Fruit fly (Drosophila melanogaster) whole organism, embryonic: Measurements from ENCODE around the gene CG32280.

ENCODE experiments used
- Ada2b ChIP-seq: fragments of 200-800 bp; sonication (Bioruptor generic); IDR thresholded peaks from 2 replicates; pipeline ENCODE4 v1.3.6; 2022; ENCODE audit warnings: missing biosample characterization, missing genetic modification characterization
- Atf-2 ChIP-seq: fragments of 200-800 bp; sonication (Bioruptor generic); optimal IDR thresholded peaks from 2 replicates; lab custom pipeline; 2016; ENCODE audit warnings: missing biosample characterization, missing genetic modification characterization
- Awh ChIP-seq: fragments of 200-800 bp; sonication (Bioruptor generic); IDR thresholded peaks from 2 replicates; pipeline ENCODE4, ENCODE4 v1.3.6; 2022; ENCODE audit warnings: missing biosample characterization, missing genetic modification characterization
- CG10274 ChIP-seq: fragments of 200-800 bp; sonication (Bioruptor generic); optimal IDR thresholded peaks from 3 replicates; lab custom pipeline; 2017; ENCODE audit warnings: missing biosample characterization, mild to moderate bottlenecking, missing genetic modification characterization
- CG10959 ChIP-seq: fragments of 200-800 bp; sonication (Bioruptor generic); IDR thresholded peaks from 2 replicates; pipeline ENCODE4 v1.3.6; 2022; ENCODE audit warnings: missing biosample characterization, missing genetic modification characterization
- CG12942 ChIP-seq: fragments of 200-800 bp; sonication (Bioruptor generic); optimal IDR thresholded peaks from 3 replicates; lab custom pipeline; 2016; ENCODE audit warnings: missing biosample characterization, missing genetic modification characterization
- CG13624 ChIP-seq: fragments of 200-800 bp; sonication (Bioruptor generic); optimal IDR thresholded peaks from 2 replicates; lab custom pipeline; 2016; ENCODE audit warnings: missing biosample characterization, missing genetic modification characterization
- CG1529 ChIP-seq: fragments of 200-800 bp; sonication (Bioruptor generic); optimal IDR thresholded peaks from 3 replicates; lab custom pipeline; 2018; ENCODE audit warnings: missing biosample characterization, missing genetic modification characterization
- CG1647 ChIP-seq: fragments of 200-800 bp; sonication (Bioruptor generic); optimal IDR thresholded peaks from 3 replicates; lab custom pipeline; 2016; ENCODE audit warnings: missing biosample characterization, missing genetic modification characterization
- CG17385 ChIP-seq: fragments of 200-800 bp; sonication (Bioruptor generic); optimal IDR thresholded peaks from 3 replicates; lab custom pipeline; 2018; ENCODE audit warnings: missing biosample characterization, mild to moderate bottlenecking, missing genetic modification characterization
- CG17912 ChIP-seq: fragments of 200-800 bp; sonication (Bioruptor generic); optimal IDR thresholded peaks from 2 replicates; lab custom pipeline; 2018; ENCODE audit warnings: missing biosample characterization, mild to moderate bottlenecking, missing genetic modification characterization
- CG1792 ChIP-seq: fragments of 200-800 bp; sonication (Bioruptor generic); optimal IDR thresholded peaks from 2 replicates; lab custom pipeline; 2016; ENCODE audit warnings: missing biosample characterization, missing genetic modification characterization
- CG1832 ChIP-seq: fragments of 200-800 bp; sonication (Bioruptor generic); optimal IDR thresholded peaks from 2 replicates; lab custom pipeline; 2017; ENCODE audit warnings: missing biosample characterization, mild to moderate bottlenecking, missing genetic modification characterization, inconsistent platforms
- CG18764 ChIP-seq: fragments of 200-800 bp; sonication (Bioruptor generic); optimal IDR thresholded peaks from 3 replicates; lab custom pipeline; 2016; ENCODE audit warnings: missing biosample characterization, missing genetic modification characterization
- CG2202 ChIP-seq: fragments of 200-800 bp; sonication (Bioruptor generic); optimal IDR thresholded peaks from 2 replicates; lab custom pipeline; 2018; ENCODE audit warnings: missing biosample characterization, mild to moderate bottlenecking, missing genetic modification characterization
- CG33557 ChIP-seq: fragments of 200-800 bp; sonication (Bioruptor generic); optimal IDR thresholded peaks from 2 replicates; lab custom pipeline; 2019; ENCODE audit warnings: missing biosample characterization, mild to moderate bottlenecking, missing genetic modification characterization, moderate library complexity
- CG4707 ChIP-seq: fragments of 200-800 bp; sonication (Bioruptor generic); optimal IDR thresholded peaks from 2 replicates; lab custom pipeline; 2018; ENCODE audit warnings: missing biosample characterization, mild to moderate bottlenecking, missing genetic modification characterization, moderate library complexity
- CG7271 ChIP-seq: fragments of 200-800 bp; sonication (Bioruptor generic); optimal IDR thresholded peaks from 2 replicates; lab custom pipeline; 2018; ENCODE audit warnings: missing biosample characterization, mild to moderate bottlenecking, missing genetic modification characterization, moderate library complexity
- CG8359 ChIP-seq: fragments of 200-800 bp; sonication (Bioruptor generic); optimal IDR thresholded peaks from 2 replicates; lab custom pipeline; 2017; ENCODE audit warnings: missing biosample characterization, mild to moderate bottlenecking, missing genetic modification characterization, borderline replicate concordance
- CG9609 ChIP-seq: fragments of 200-800 bp; sonication (Bioruptor generic); optimal IDR thresholded peaks from 3 replicates; lab custom pipeline; 2016; ENCODE audit warnings: missing biosample characterization, missing genetic modification characterization
- CG9932 ChIP-seq: fragments of 200-800 bp; sonication (Bioruptor generic); IDR thresholded peaks from 2 replicates; pipeline ENCODE4 v1.3.6; 2022; ENCODE audit warnings: missing biosample characterization, missing genetic modification characterization
- CrebB ChIP-seq: fragments of 200-800 bp; sonication (Bioruptor generic); optimal IDR thresholded peaks from 3 replicates; lab custom pipeline; 2018; ENCODE audit warnings: missing biosample characterization, mild to moderate bottlenecking, missing genetic modification characterization
- D19B ChIP-seq: fragments of 200-800 bp; sonication (Bioruptor generic); optimal IDR thresholded peaks from 2 replicates; lab custom pipeline; 2017; ENCODE audit warnings: missing biosample characterization, mild to moderate bottlenecking, missing genetic modification characterization
- Dek ChIP-seq: fragments of 200-800 bp; sonication (Bioruptor generic); optimal IDR thresholded peaks from 3 replicates; lab custom pipeline; 2019; ENCODE audit warnings: missing biosample characterization, mild to moderate bottlenecking, missing genetic modification characterization, moderate library complexity
- Dll ChIP-seq: fragments of 200-800 bp; sonication (Bioruptor generic); IDR thresholded peaks from 4 replicates; pipeline ENCODE4 v1.3.6; 2022; ENCODE audit warnings: missing biosample characterization, missing genetic modification characterization; ENCODE audit not compliant: partially characterized antibody
- Ets65A ChIP-seq: fragments of 200-800 bp; sonication (Bioruptor generic); peaks from one replicate; lab custom pipeline; 2016; ENCODE audit warnings: missing biosample characterization, missing genetic modification characterization
- H15 ChIP-seq: fragments of 200-800 bp; sonication (Bioruptor generic); IDR thresholded peaks from 3 replicates; pipeline ENCODE4 v1.3.6; 2022; ENCODE audit warnings: missing biosample characterization, missing genetic modification characterization
- Hmx ChIP-seq: fragments of 200-800 bp; sonication (Bioruptor generic); optimal IDR thresholded peaks from 2 replicates; lab custom pipeline; 2016; ENCODE audit warnings: missing biosample characterization, missing genetic modification characterization
- NFAT ChIP-seq: fragments of 200-800 bp; sonication (Bioruptor generic); IDR thresholded peaks from 2 replicates; pipeline ENCODE4 v1.3.6; 2022; ENCODE audit warnings: missing biosample characterization, missing genetic modification characterization
- PHDP ChIP-seq: fragments of 200-800 bp; sonication (Bioruptor generic); optimal IDR thresholded peaks from 3 replicates; lab custom pipeline; 2018; ENCODE audit warnings: missing biosample characterization, mild to moderate bottlenecking, missing genetic modification characterization, moderate library complexity
- TFAM ChIP-seq: fragments of 200-800 bp; sonication (Bioruptor generic); optimal IDR thresholded peaks from 2 replicates; lab custom pipeline; 2017; ENCODE audit warnings: missing biosample characterization, missing genetic modification characterization, inconsistent platforms
- al ChIP-seq: fragments of 200-800 bp; sonication (Bioruptor generic); IDR thresholded peaks from 2 replicates; pipeline ENCODE4 v1.3.6; 2022; ENCODE audit warnings: missing biosample characterization, missing genetic modification characterization
- ara ChIP-seq: fragments of 200-800 bp; sonication (Bioruptor generic); IDR thresholded peaks from 2 replicates; pipeline ENCODE4 v1.3.6; 2022; ENCODE audit warnings: missing biosample characterization, missing genetic modification characterization
- chif ChIP-seq, 2 experiments: fragments of 200-800 bp; sonication (Bioruptor generic); optimal IDR thresholded peaks; 3 replicates each; lab custom pipeline; 2016; ENCODE audit warnings: missing biosample characterization in 2 of 2, missing genetic modification characterization in 2 of 2
- da ChIP-seq: fragments of 200-800 bp; sonication (Bioruptor generic); optimal IDR thresholded peaks from 2 replicates; lab custom pipeline; 2016; ENCODE audit warnings: missing biosample characterization, missing genetic modification characterization
- dmrt11E ChIP-seq: fragments of 200-800 bp; sonication (Bioruptor generic); optimal IDR thresholded peaks from 3 replicates; lab custom pipeline; 2018; ENCODE audit warnings: missing biosample characterization, mild to moderate bottlenecking, missing genetic modification characterization, moderate library complexity
- ems ChIP-seq: fragments of 200-800 bp; sonication (Bioruptor generic); optimal IDR thresholded peaks from 3 replicates; lab custom pipeline; 2016; ENCODE audit warnings: missing biosample characterization, missing genetic modification characterization
- eyg ChIP-seq: fragments of 200-800 bp; sonication (Bioruptor generic); optimal IDR thresholded peaks from 3 replicates; lab custom pipeline; 2016; ENCODE audit warnings: missing biosample characterization, missing genetic modification characterization
- gem ChIP-seq: fragments of 200-800 bp; sonication (Bioruptor generic); optimal IDR thresholded peaks from 2 replicates; lab custom pipeline; 2019; ENCODE audit warnings: missing biosample characterization, mild to moderate bottlenecking, missing genetic modification characterization, moderate library complexity
- grau ChIP-seq: fragments of 200-800 bp; optimal IDR thresholded peaks from 3 replicates; lab custom pipeline; 2019; ENCODE audit warnings: missing biosample characterization, mild to moderate bottlenecking, missing genetic modification characterization, moderate library complexity
- lola ChIP-seq, 3 experiments: fragments of >200 bp in 2 of 3; fragments of 200-800 bp in 1 of 3; sonication (Bioruptor generic) in 1 of 3; optimal IDR thresholded peaks; 2 replicates each; lab custom pipeline; 2017 to 2019; ENCODE audit warnings: missing biosample characterization in 3 of 3, missing genetic modification characterization in 3 of 3, mild to moderate bottlenecking in 1 of 3, moderate library complexity in 1 of 3
- odd ChIP-seq: fragments of 200-800 bp; sonication (Bioruptor generic); optimal IDR thresholded peaks from 2 replicates; lab custom pipeline; 2017; ENCODE audit warnings: missing biosample characterization, mild to moderate bottlenecking, missing genetic modification characterization
- onecut ChIP-seq: fragments of 200-800 bp; sonication (Bioruptor generic); IDR thresholded peaks from 2 replicates; pipeline ENCODE4 v1.3.6; 2022; ENCODE audit warnings: missing biosample characterization, missing genetic modification characterization
- pnt ChIP-seq: fragments of 200-800 bp; sonication (Bioruptor generic); optimal IDR thresholded peaks from 3 replicates; lab custom pipeline; 2016; ENCODE audit warnings: missing biosample characterization, missing genetic modification characterization
- ro ChIP-seq: fragments of 200-800 bp; sonication (Bioruptor generic); IDR thresholded peaks from 2 replicates; pipeline ENCODE4 v1.3.6; 2022; ENCODE audit warnings: missing biosample characterization, missing genetic modification characterization
- row ChIP-seq: fragments of 200-800 bp; sonication (Bioruptor generic); IDR thresholded peaks from 3 replicates; pipeline ENCODE4 v1.3.6; 2022; ENCODE audit warnings: missing biosample characterization, missing genetic modification characterization
- ssp ChIP-seq: fragments of 200-800 bp; sonication (Bioruptor generic); IDR thresholded peaks from 2 replicates; pipeline ENCODE4 v1.3.6; 2022; ENCODE audit warnings: missing biosample characterization, missing genetic modification characterization
- tna ChIP-seq: fragments of 200-800 bp; sonication (Bioruptor generic); IDR thresholded peaks from 2 replicates; pipeline ENCODE4 v1.3.6; 2022; ENCODE audit warnings: missing biosample characterization, missing genetic modification characterization; ENCODE audit not compliant: partially characterized antibody
- ttk ChIP-seq: fragments of 200-800 bp; sonication (Bioruptor generic); IDR thresholded peaks from 2 replicates; pipeline ENCODE4 v2.1.2; 2022; ENCODE audit warnings: missing biosample characterization, missing genetic modification characterization
- tup ChIP-seq: fragments of 200-800 bp; sonication (Bioruptor generic); optimal IDR thresholded peaks from 2 replicates; lab custom pipeline; 2016; ENCODE audit warnings: missing biosample characterization, mild to moderate bottlenecking, missing genetic modification characterization, moderate library complexity
- wek ChIP-seq: fragments of 200-800 bp; sonication (Bioruptor generic); optimal IDR thresholded peaks from 3 replicates; lab custom pipeline; 2018; ENCODE audit warnings: missing biosample characterization, mild to moderate bottlenecking, missing genetic modification characterization, moderate library complexity
- yki ChIP-seq: fragments of >200 bp; optimal IDR thresholded peaks from 3 replicates; lab custom pipeline; 2018

The CG32280 gene

DNA sequence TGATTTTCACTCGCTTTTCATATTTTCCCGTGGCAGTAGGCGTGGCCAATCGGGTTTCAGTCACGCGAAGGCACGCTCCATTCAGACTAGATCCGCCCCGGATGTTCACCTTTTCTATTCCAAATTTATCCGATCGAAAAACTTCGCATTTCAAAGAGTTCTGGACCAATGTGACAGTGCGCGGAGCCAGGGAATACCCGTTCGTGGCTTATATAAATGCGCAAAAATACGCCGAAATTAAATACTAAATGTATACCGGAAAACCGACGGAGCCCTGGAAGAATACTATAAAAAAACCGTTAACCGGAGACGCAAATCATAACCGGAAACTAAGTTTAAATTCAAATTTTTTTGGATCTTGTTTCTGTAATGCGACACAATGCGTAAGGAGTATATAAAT is 37.4 kb upstream of the CG32280 start, which contains the start of gene promL (continued):
- TF ChIP-seq CG33557 (peak; percentile 47), D19B (GFP tag; lab: Kevin White, UChicago) (peak; percentile 33), CG10959 (GFP tag; lab: Robert Waterston, UW) (no peak), CG1832 (GFP tag; lab: Kevin White, UChicago) (no peak), CG1792 (GFP tag; lab: Kevin White, UChicago) (no peak), lola (GFP tag; optimal IDR thresholded peaks at IDR 0.05; lab: Kevin White, UChicago) (peak in 1 of 3 experiments; percentile 3), ems (GFP tag; lab: Kevin White, UChicago) (peak; percentile 66), grau (peak; percentile 50), Awh (GFP tag; lab: Robert Waterston, UW) (no peak), CG1529 (GFP tag; lab: Kevin White, UChicago) (peak; percentile 7), TFAM (GFP tag; lab: Kevin White, UChicago) (no peak), H15 (no peak), CG9932 (no peak), CG18764 (GFP tag; lab: Kevin White, UChicago) (peak; percentile 12), Hmx (GFP tag; lab: Kevin White, UChicago) (no peak), tna (no peak), eyg (GFP tag; lab: Kevin White, UChicago) (peak; percentile 78), dmrt11E (tag; lab: Kevin White, UChicago) (peak; percentile 40), PHDP (peak; percentile 55), odd (peak; percentile 19), al (no peak), ara (0 out of 2 replicates have a peak, but pooled peaks have one; percentile 12), Ets65A (peak; percentile 97), CG4707 (GFP tag; lab: Kevin White, UChicago) (peak; percentile 46), CG7271 (tag; lab: Kevin White, UChicago) (peak; percentile 26), CrebB (tag; lab: Kevin White, UChicago) (peak; percentile 70), CG10274 (no peak), ttk (no peak), CG9609 (no peak), CG12942 (GFP tag; lab: Kevin White, UChicago) (no peak), gem (tag; lab: Kevin White, UChicago) (peak; percentile 39), Atf-2 (GFP tag; lab: Kevin White, UChicago) (peak; percentile 16), CG17385 (peak; percentile 48), ssp (no peak), onecut (peak; percentile 74), wek (peak; percentile 54), da (no peak), pnt (GFP tag; lab: Kevin White, UChicago) (no peak), chif (GFP tag; optimal IDR thresholded peaks at IDR 0.05; lab: Kevin White, UChicago) (peak; percentile 12 to 38), CG8359 (no peak), CG17912 (GFP tag; lab: Kevin White, UChicago) (peak; percentile 85), Dek (tag; lab: Kevin White, UChicago) (peak; percentile 53), ro (no peak), CG13624 (GFP tag; lab: Kevin White, UChicago) (peak; percentile 68), NFAT (GFP tag; lab: Robert Waterston, UW) (0 out of 2 replicates have a peak, but pooled peaks have one; percentile 5), Dll (no peak), CG1647 (GFP tag; lab: Kevin White, UChicago) (no peak), row (0 out of 3 replicates have a peak, but pooled peaks have one; percentile 31), tup (GFP tag; lab: Kevin White, UChicago) (no peak), Ada2b (GFP tag; lab: Robert Waterston, UW) (peak; percentile 29; the same call in 1 of the 2 replicates), CG2202 (tag; lab: Kevin White, UChicago) (peak; percentile 2), yki (lab: Kevin White, UChicago) (no peak)
